Worm (Caenorhabditis elegans): Measurements from ENCODE around the gene col-122.

- TF ChIP-seq nhr-237 (tag; optimal IDR thresholded peaks at IDR 0.05) = no peak
- TF ChIP-seq fkh-10 (GFP tag; optimal IDR thresholded peaks at IDR 0.05) = no peak
- TF ChIP-seq nhr-67 (tag; optimal IDR thresholded peaks at IDR 0.05) = no peak
- TF ChIP-seq daf-12 (tag; optimal IDR thresholded peaks at IDR 0.05) = no peak
- TF ChIP-seq elt-1 (tag; optimal IDR thresholded peaks at IDR 0.05) = no peak
- no peak for TF ChIP-seq pha-4 (tag; optimal IDR thresholded peaks at IDR 0.05)
- TF ChIP-seq fos-1 (tag; optimal IDR thresholded peaks at IDR 0.05) = no peak
Measured at ce11 chrIV:9601595-9601994, 38.4 kb downstream of the col-122 start, which contains the start of gene aat-1.
